Worm (Caenorhabditis elegans) whole organism, midembryonic: ENCODE data around the gene dop-1.

Source experiments
- T22C8.4 ChIP-seq: fragments of 200-800 bp; sonication (Bioruptor generic); IDR thresholded peaks from 2 replicates; pipeline ENCODE4 v1.3.6; 2022; ENCODE audit warnings: missing genetic modification characterization, missing compliant biosample characterization
- flt-1 ChIP-seq: fragments of 200-800 bp; sonication (Bioruptor generic); IDR thresholded peaks from 2 replicates; pipeline ENCODE4 v1.3.6; 2022; ENCODE audit warnings: missing genetic modification characterization, missing compliant biosample characterization
- klf-2 ChIP-seq: fragments of 200-800 bp; sonication (Bioruptor generic); conservative IDR thresholded peaks from 2 replicates; pipeline ENCODE4 v1.3.6; 2022; ENCODE audit warnings: missing genetic modification reagents, missing genetic modification characterization, missing compliant biosample characterization
- ref-1 ChIP-seq: fragments of 200-800 bp; sonication (Bioruptor generic); conservative IDR thresholded peaks from 2 replicates; pipeline ENCODE4 v1.3.6; 2022; ENCODE audit warnings: missing genetic modification reagents, missing genetic modification characterization, missing compliant biosample characterization
- tab-1 ChIP-seq: fragments of 200-800 bp; sonication (Bioruptor generic); IDR thresholded peaks from 2 replicates; pipeline ENCODE4 v1.3.6; 2022; ENCODE audit warnings: missing genetic modification characterization, missing compliant biosample characterization
- ztf-23 ChIP-seq: fragments of 200-800 bp; sonication (Bioruptor generic); IDR thresholded peaks from 2 replicates; pipeline ENCODE4 v1.3.6; 2022; ENCODE audit warnings: missing genetic modification reagents, missing genetic modification characterization, missing compliant biosample characterization

ce11 chrX:4400296-4400695 is 18.4 kb downstream of the dop-1 start:
- TF ChIP-seq T22C8.4 (GFP tag; lab: Robert Waterston, UW) (no peak), flt-1 (no peak), ref-1 (GFP tag; lab: Robert Waterston, UW) (no peak), klf-2 (GFP tag; lab: Robert Waterston, UW) (no peak), ztf-23 (GFP tag; lab: Robert Waterston, UW) (no peak), tab-1 (no peak)
